Worm (Caenorhabditis elegans) whole organism, young adult: ENCODE results near the gene F38E1.10.

Source experiments
- B0019.2 ChIP-seq: fragments of 200-800 bp; sonication (Bioruptor generic); conservative IDR thresholded peaks from 2 replicates; pipeline ENCODE4 v1.3.6; 2022; ENCODE audit warnings: missing genetic modification reagents, missing genetic modification characterization, missing compliant biosample characterization
- D2030.7 ChIP-seq: fragments of 200-800 bp; sonication (Bioruptor generic); IDR thresholded peaks from 2 replicates; pipeline ENCODE4 v1.3.6; 2022; ENCODE audit warnings: missing genetic modification reagents, missing genetic modification characterization, missing compliant biosample characterization
- F33H1.4 ChIP-seq: fragments of 200-800 bp; sonication (Bioruptor generic); IDR thresholded peaks from 2 replicates; pipeline ENCODE4 v1.3.6; 2022; ENCODE audit warnings: missing genetic modification reagents, missing genetic modification characterization, missing compliant biosample characterization
- F37B4.10 ChIP-seq: fragments of 200-800 bp; sonication (Bioruptor generic); IDR thresholded peaks from 2 replicates; pipeline ENCODE4 v1.3.6; 2022; ENCODE audit warnings: missing genetic modification characterization, missing compliant biosample characterization
- F39B2.1 ChIP-seq: fragments of 200-800 bp; sonication (Bioruptor generic); IDR thresholded peaks from 2 replicates; pipeline ENCODE4 v1.3.6; 2022; ENCODE audit warnings: missing genetic modification reagents, missing genetic modification characterization, missing compliant biosample characterization
- F52B5.7 ChIP-seq: sonication (generic microtip); optimal IDR thresholded peaks from 2 replicates; lab custom pipeline; 2016; ENCODE audit warnings: mild to moderate bottlenecking, missing genetic modification characterization, missing compliant biosample characterization
- Y53G8AR.9 ChIP-seq: fragments of 200-800 bp; sonication (Bioruptor generic); conservative IDR thresholded peaks from 2 replicates; pipeline ENCODE4 v1.3.6; 2022; ENCODE audit warnings: missing genetic modification reagents, missing genetic modification characterization, missing compliant biosample characterization
- ZK185.1 ChIP-seq: sonication (generic microtip); optimal IDR thresholded peaks from 2 replicates; lab custom pipeline; 2016; ENCODE audit warnings: mild to moderate bottlenecking, missing genetic modification characterization, missing compliant biosample characterization; ENCODE audit not compliant: poor library complexity, severe bottlenecking
- akir-1 ChIP-seq: fragments of 200-800 bp; sonication (Bioruptor generic); optimal IDR thresholded peaks from 2 replicates; lab custom pipeline; 2018; ENCODE audit warnings: mild to moderate bottlenecking, missing genetic modification characterization, moderate library complexity, missing compliant biosample characterization
- aptf-2 ChIP-seq: fragments of 200-800 bp; sonication (Bioruptor generic); conservative IDR thresholded peaks from 2 replicates; pipeline ENCODE4 v1.3.6; 2022; ENCODE audit warnings: missing genetic modification reagents, missing genetic modification characterization, missing compliant biosample characterization
- aptf-3 ChIP-seq: fragments of 200-800 bp; sonication (Bioruptor generic); IDR thresholded peaks from 2 replicates; pipeline ENCODE4 v1.3.6; 2022; ENCODE audit warnings: missing genetic modification characterization, missing compliant biosample characterization
- bed-1 ChIP-seq: fragments of 200-800 bp; sonication (Bioruptor generic); IDR thresholded peaks from 2 replicates; pipeline ENCODE4 v1.3.6; 2022; ENCODE audit warnings: missing genetic modification reagents, missing genetic modification characterization, missing compliant biosample characterization
- bed-2 ChIP-seq: fragments of 200-800 bp; sonication (Bioruptor generic); IDR thresholded peaks from 2 replicates; pipeline ENCODE4 v1.3.6; 2022; ENCODE audit warnings: missing genetic modification reagents, missing genetic modification characterization, missing compliant biosample characterization
- cebp-1 ChIP-seq, 2 experiments: fragments of 200-800 bp in 1 of 2; sonication (Bioruptor generic) in 1 of 2; sonication (generic microtip) in 1 of 2; IDR thresholded peaks in 1 of 2; optimal IDR thresholded peaks in 1 of 2; 2 replicates each; pipeline versions ENCODE4 v1.3.6 to Lab custom; 2017 to 2022; ENCODE audit warnings: missing compliant biosample characterization in 2 of 2, missing genetic modification characterization in 2 of 2, mild to moderate bottlenecking in 1 of 2, missing genetic modification reagents in 1 of 2, moderate library complexity in 1 of 2
- cebp-2 ChIP-seq: fragments of 200-800 bp; sonication (Bioruptor generic); IDR thresholded peaks from 2 replicates; pipeline ENCODE4 v1.3.6; 2022; ENCODE audit warnings: missing genetic modification characterization, missing compliant biosample characterization
- ceh-100 ChIP-seq: fragments of 200-800 bp; sonication (Bioruptor generic); IDR thresholded peaks from 2 replicates; pipeline ENCODE4 v1.3.6; 2022; ENCODE audit warnings: missing genetic modification reagents, missing genetic modification characterization, missing compliant biosample characterization
- ceh-40 ChIP-seq: fragments of 200-800 bp; sonication (Bioruptor generic); IDR thresholded peaks from 2 replicates; pipeline ENCODE4 v1.3.6; 2022; ENCODE audit warnings: missing genetic modification characterization, missing compliant biosample characterization
- ceh-58 ChIP-seq: fragments of 200-800 bp; sonication (Bioruptor generic); IDR thresholded peaks from 2 replicates; pipeline ENCODE4 v1.3.6; 2022; ENCODE audit warnings: missing genetic modification characterization, missing compliant biosample characterization
- die-1 ChIP-seq: sonication (generic microtip); optimal IDR thresholded peaks from 2 replicates; lab custom pipeline; 2016; ENCODE audit warnings: missing genotype, mild to moderate bottlenecking, missing genetic modification characterization, missing compliant biosample characterization
- egl-18 ChIP-seq: fragments of 200-800 bp; sonication (Bioruptor generic); IDR thresholded peaks from 2 replicates; pipeline ENCODE4 v1.3.6; 2022; ENCODE audit warnings: missing genetic modification reagents, missing genetic modification characterization, missing compliant biosample characterization
- egrh-3 ChIP-seq: fragments of 200-800 bp; sonication (Bioruptor generic); IDR thresholded peaks from 2 replicates; pipeline ENCODE4 v1.3.6; 2022; ENCODE audit warnings: missing genetic modification reagents, missing genetic modification characterization, missing compliant biosample characterization
- ets-4 ChIP-seq: fragments of 200-800 bp; sonication (Bioruptor generic); optimal IDR thresholded peaks from 2 replicates; lab custom pipeline; 2018; ENCODE audit warnings: mild to moderate bottlenecking, missing genetic modification characterization, missing compliant biosample characterization
- him-1 ChIP-seq: sonication (generic microtip); optimal IDR thresholded peaks from 2 replicates; lab custom pipeline; 2016; ENCODE audit warnings: missing genotype, missing genetic modification reagents, missing genetic modification characterization, missing compliant biosample characterization
- hmg-20 ChIP-seq: fragments of 200-800 bp; sonication (Bioruptor generic); IDR thresholded peaks from 2 replicates; pipeline ENCODE4 v1.3.6; 2022; ENCODE audit warnings: missing genetic modification reagents, missing genetic modification characterization, missing compliant biosample characterization
- hrde-1 ChIP-seq: sonication (generic microtip); optimal IDR thresholded peaks from 2 replicates; lab custom pipeline; 2016; ENCODE audit warnings: missing genetic modification characterization, mild to moderate bottlenecking, missing compliant biosample characterization, moderate library complexity, missing genotype, missing genetic modification reagents, borderline replicate concordance
- let-526 ChIP-seq: fragments of 200-800 bp; sonication (Bioruptor generic); IDR thresholded peaks from 2 replicates; pipeline ENCODE4 v1.3.6; 2022; ENCODE audit warnings: missing genetic modification reagents, missing genetic modification characterization, missing compliant biosample characterization
- lin-35 ChIP-seq, 3 experiments: fragments of 150-350 bp in 2 of 3; sonication (generic microtip) in 1 of 3; optimal IDR thresholded peaks; 2 replicates each; lab custom pipeline; 2014 to 2018; ENCODE audit warnings: missing biosample characterization in 3 of 3, missing genetic modification characterization in 3 of 3, missing genetic modification reagents in 3 of 3
- madf-3 ChIP-seq: fragments of 200-800 bp; sonication (Bioruptor generic); IDR thresholded peaks from 2 replicates; pipeline ENCODE4 v1.3.6; 2022; ENCODE audit warnings: missing genetic modification reagents, missing genetic modification characterization, missing compliant biosample characterization
- mcd-1 ChIP-seq: fragments of 200-800 bp; sonication (Bioruptor generic); IDR thresholded peaks from 2 replicates; pipeline ENCODE4 v1.3.6; 2022; ENCODE audit warnings: missing genetic modification reagents, missing genetic modification characterization, missing compliant biosample characterization
- nhr-120 ChIP-seq: fragments of 200-800 bp; sonication (Bioruptor generic); IDR thresholded peaks from 2 replicates; pipeline ENCODE4 v1.3.6; 2022; ENCODE audit warnings: missing genetic modification characterization, missing compliant biosample characterization
- nhr-80 ChIP-seq: sonication (generic microtip); optimal IDR thresholded peaks from 2 replicates; lab custom pipeline; 2016; ENCODE audit warnings: missing genetic modification characterization, missing compliant biosample characterization
- sea-2 ChIP-seq: fragments of 200-800 bp; sonication (Bioruptor generic); IDR thresholded peaks from 2 replicates; pipeline ENCODE4 v1.3.6; 2022; ENCODE audit warnings: missing genetic modification characterization, missing compliant biosample characterization
- tlf-1 ChIP-seq: fragments of 200-800 bp; sonication (Bioruptor generic); optimal IDR thresholded peaks from 2 replicates; lab custom pipeline; 2018; ENCODE audit warnings: mild to moderate bottlenecking, missing genetic modification characterization, missing compliant biosample characterization
- ztf-28 ChIP-seq: fragments of 200-800 bp; sonication (Bioruptor generic); IDR thresholded peaks from 2 replicates; pipeline ENCODE4 v1.3.6; 2022; ENCODE audit warnings: missing genetic modification reagents, missing genetic modification characterization, missing compliant biosample characterization

F38E1.10 gene

ce11 chrV:8340924-8341323 lies 34.4 kb downstream of the F38E1.10 start, which contains the start of gene C08D8.7:
TSS of gene C08D8.7 (plus strand) at chrV:8341224.
- TF ChIP-seq aptf-2 (GFP tag; lab: Robert Waterston, UW): 0 out of 2 replicates have a peak, but pooled peaks have one; percentile 48

- TF ChIP-seq cebp-1 (GFP tag; IDR thresholded peaks at IDR 0.05; lab: Robert Waterston, UW) (peak; percentile 51; the same call in 1 of the 2 replicates), cebp-1 (tag; optimal IDR thresholded peaks at IDR 0.05; lab: Kevin White, UChicago) (peak; percentile 78), nhr-80 (tag; lab: Kevin White, UChicago) (no peak)
Observed at ce11 chrV:8335620-8336019, 39.7 kb downstream of the F38E1.10 start.

ce11 chrV:8334360-8334759 lies 41.0 kb downstream of the F38E1.10 start, which contains the start of gene tmd-2:
TSS of gene tmd-2 (plus strand) at chrV:8334660.
- TF ChIP-seq akir-1 (GFP tag; lab: Kevin White, UChicago): no peak
- TF ChIP-seq die-1 (tag; lab: Kevin White, UChicago): no peak
- no peak for TF ChIP-seq sea-2 (GFP tag; lab: Robert Waterston, UW)
- no peak for TF ChIP-seq F52B5.7
- no peak for TF ChIP-seq F33H1.4 (GFP tag; lab: Robert Waterston, UW)
- no peak for TF ChIP-seq bed-2 (GFP tag; lab: Robert Waterston, UW)
- TF ChIP-seq ZK185.1: no peak
- TF ChIP-seq him-1: no peak
- TF ChIP-seq cebp-1 (GFP tag; IDR thresholded peaks at IDR 0.05; lab: Robert Waterston, UW): no peak
- no peak for TF ChIP-seq cebp-1 (tag; optimal IDR thresholded peaks at IDR 0.05; lab: Kevin White, UChicago)
- TF ChIP-seq ets-4: no peak
- TF ChIP-seq tlf-1 (GFP tag; lab: Kevin White, UChicago): no peak
- no peak for TF ChIP-seq nhr-120
- TF ChIP-seq Y53G8AR.9 (GFP tag; lab: Robert Waterston, UW): no peak
- no peak for TF ChIP-seq hrde-1
- no peak for TF ChIP-seq bed-1
- TF ChIP-seq mcd-1 (GFP tag; lab: Robert Waterston, UW): no peak
- TF ChIP-seq lin-35 (GFP tag; optimal IDR thresholded peaks at IDR 0.05; lab: Kevin White, UChicago): no peak

ce11 chrV:8329390-8329789 lies 45.9 kb downstream of the F38E1.10 start:
- TF ChIP-seq cebp-2 (GFP tag; lab: Robert Waterston, UW) (peak; percentile 77; the same call in 1 of the 2 replicates), egl-18 (0 out of 2 replicates have a peak, but pooled peaks have one; percentile 63), ceh-100 (GFP tag; lab: Robert Waterston, UW) (0 out of 2 replicates have a peak, but pooled peaks have one; percentile 15), ceh-58 (GFP tag; lab: Robert Waterston, UW) (0 out of 2 replicates have a peak, but pooled peaks have one; percentile 18), D2030.7 (peak; percentile 16; the same call in 1 of the 2 replicates), ztf-28 (GFP tag; lab: Robert Waterston, UW) (0 out of 2 replicates have a peak, but pooled peaks have one; percentile 49), egrh-3 (GFP tag; lab: Robert Waterston, UW) (peak; percentile 70), aptf-3 (GFP tag; lab: Robert Waterston, UW) (0 out of 2 replicates have a peak, but pooled peaks have one; percentile 84), F37B4.10 (GFP tag; lab: Robert Waterston, UW) (0 out of 2 replicates have a peak, but pooled peaks have one; percentile 82), B0019.2 (GFP tag; lab: Robert Waterston, UW) (peak; percentile 40; the same call in 1 of the 2 replicates), madf-3 (peak; percentile 80; the same call in 1 of the 2 replicates), let-526 (GFP tag; lab: Robert Waterston, UW) (0 out of 2 replicates have a peak, but pooled peaks have one; percentile 70), F33H1.4 (GFP tag; lab: Robert Waterston, UW) (0 out of 2 replicates have a peak, but pooled peaks have one; percentile 25), ceh-40 (GFP tag; lab: Robert Waterston, UW) (peak; percentile 85), F39B2.1 (0 out of 2 replicates have a peak, but pooled peaks have one; percentile 60), hmg-20 (GFP tag; lab: Robert Waterston, UW) (0 out of 2 replicates have a peak, but pooled peaks have one; percentile 28)
